Worm (Caenorhabditis elegans): ENCODE results near the gene sri-24.

DNA sequence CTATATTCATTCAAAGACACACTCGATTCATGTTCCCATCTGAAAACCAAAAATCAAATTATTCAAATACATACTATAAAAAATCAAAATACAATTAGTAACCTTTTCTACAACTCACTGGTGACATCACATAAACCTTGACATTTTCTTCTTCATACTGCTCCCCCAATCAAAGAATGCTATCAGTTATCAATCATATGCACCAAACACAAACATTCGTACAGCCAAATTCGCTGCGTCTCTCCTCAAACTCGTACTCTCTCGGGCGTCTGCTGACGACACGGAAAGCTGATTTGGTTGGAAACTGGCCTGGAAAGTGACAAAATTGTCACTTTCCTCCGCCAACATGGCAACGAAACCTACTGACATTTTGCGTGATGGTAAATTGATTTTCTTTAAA, 19.6 kb upstream of the sri-24 start, which contains the start of gene plc-2:
- TF ChIP-seq W03F9.2 (tag; optimal IDR thresholded peaks at IDR 0.05) (no peak), dao-5 (tag; optimal IDR thresholded peaks at IDR 0.05) (no peak), him-1 (tag; optimal IDR thresholded peaks at IDR 0.05) (no peak)
